Fruit fly (Drosophila melanogaster): Measurements from ENCODE around the gene CG14645.

The CG14645 gene

dm6 chr3R:4319507-4320138, 15.3 kb upstream of the CG14645 start, which contains the start of gene CG9795 (continued):
- TF ChIP-seq B-H2 (GFP tag; optimal IDR thresholded peaks at IDR 0.05) (peak; percentile 26), CG6765 (GFP tag; optimal IDR thresholded peaks at IDR 0.05) (peak; percentile 51), B-H1 (GFP tag; IDR thresholded peaks at IDR 0.05) (no peak), Usf (GFP tag; optimal IDR thresholded peaks at IDR 0.05) (no peak), croc (GFP tag; conservative IDR thresholded peaks at IDR 0.05) (no peak), Fer2 (tag; optimal IDR thresholded peaks at IDR 0.05) (no peak), bcd (GFP tag; optimal IDR thresholded peaks at IDR 0.05) (no peak), GATAe (GFP tag; conservative IDR thresholded peaks at IDR 0.05) (no peak), CG13296 (GFP tag; optimal IDR thresholded peaks at IDR 0.05) (peak; percentile 52), ap (GFP tag; IDR thresholded peaks at IDR 0.05) (no peak), corto (GFP tag; optimal IDR thresholded peaks at IDR 0.05) (no peak), nmo (GFP tag; optimal IDR thresholded peaks at IDR 0.05) (no peak), CG16779 (GFP tag; IDR thresholded peaks at IDR 0.05) (no peak), zfh1 (GFP tag; IDR thresholded peaks at IDR 0.05) (no peak), sqz (GFP tag; optimal IDR thresholded peaks at IDR 0.05) (no peak), Atf-2 (GFP tag; optimal IDR thresholded peaks at IDR 0.05) (no peak), CG4404 (GFP tag; IDR thresholded peaks at IDR 0.05) (no peak), BtbVII (GFP tag; optimal IDR thresholded peaks at IDR 0.05) (peak; percentile 8), gce (GFP tag; IDR thresholded peaks at IDR 0.05) (no peak), Nf-YB (GFP tag; optimal IDR thresholded peaks at IDR 0.05) (no peak), CG10267 (tag; optimal IDR thresholded peaks at IDR 0.05) (peak; percentile 38), Optix (GFP tag; IDR thresholded peaks at IDR 0.05) (0 out of 3 replicates have a peak, but pooled peaks have one; percentile 19), sens (GFP tag) (no peak), ro (GFP tag; IDR thresholded peaks at IDR 0.05) (no peak), ranshi (GFP tag; IDR thresholded peaks at IDR 0.05) (peak; percentile 28; the same call in 1 of the 2 replicates), Deaf1 (tag; optimal IDR thresholded peaks at IDR 0.05) (no peak), CG9215 (GFP tag; IDR thresholded peaks at IDR 0.05) (no peak), CG3847 (GFP tag; IDR thresholded peaks at IDR 0.05) (0 out of 2 replicates have a peak, but pooled peaks have one; percentile 31), cas (GFP tag; IDR thresholded peaks at IDR 0.05) (no peak), MESR4 (GFP tag; optimal IDR thresholded peaks at IDR 0.05) (peak; percentile 93), CG43689 (GFP tag; IDR thresholded peaks at IDR 0.05) (no peak), CG12071 (GFP tag; optimal IDR thresholded peaks at IDR 0.05) (no peak), sd (tag; optimal IDR thresholded peaks at IDR 0.05) (no peak), usp (GFP tag; optimal IDR thresholded peaks at IDR 0.05) (no peak), E2f1 (GFP tag; IDR thresholded peaks at IDR 0.05) (no peak), CG8281 (tag; optimal IDR thresholded peaks at IDR 0.05) (no peak), Fer1 (GFP tag; optimal IDR thresholded peaks at IDR 0.05) (peak; percentile 64), amos (GFP tag; IDR thresholded peaks at IDR 0.05; ENCODE audit: partially characterized antibody) (peak; percentile 90), Dp (GFP tag; optimal IDR thresholded peaks at IDR 0.05) (peak; percentile 46), CG3838 (GFP tag; optimal IDR thresholded peaks at IDR 0.05) (no peak), CG10543 (GFP tag; optimal IDR thresholded peaks at IDR 0.05) (peak; percentile 28), CG4730 (GFP tag; IDR thresholded peaks at IDR 0.05) (no peak), CG18011 (GFP tag; optimal IDR thresholded peaks at IDR 0.05) (no peak), danr (GFP tag; IDR thresholded peaks at IDR 0.05) (no peak), E2f2 (GFP tag; IDR thresholded peaks at IDR 0.05) (peak; percentile 55), shn (GFP tag; optimal IDR thresholded peaks at IDR 0.05) (peak; percentile 38), Myb (GFP tag; optimal IDR thresholded peaks at IDR 0.05) (peak; percentile 59), CG3995 (GFP tag; optimal IDR thresholded peaks at IDR 0.05) (peak; percentile 85), CG6813 (GFP tag; optimal IDR thresholded peaks at IDR 0.05) (no peak), CG11398 (GFP tag; optimal IDR thresholded peaks at IDR 0.05) (no peak), insv (GFP tag; optimal IDR thresholded peaks at IDR 0.05) (no peak)

Measured in whole organism, embryonic.